Worm (Caenorhabditis elegans) whole organism, L1 larva: ENCODE results near the gene C05E4.7.

Experiments
- C04F5.9 ChIP-seq: sonication (generic microtip); optimal IDR thresholded peaks from 2 replicates; lab custom pipeline; 2016; ENCODE audit warnings: missing genetic modification characterization, missing compliant biosample characterization
- F16B12.6 ChIP-seq: fragments of 150-350 bp; optimal IDR thresholded peaks from 2 replicates; lab custom pipeline; 2014; ENCODE audit warnings: missing biosample characterization, missing genetic modification characterization
- Y116A8C.19 ChIP-seq: sonication (generic microtip); optimal IDR thresholded peaks from 2 replicates; lab custom pipeline; 2016; ENCODE audit warnings: missing compliant biosample characterization, missing genetic modification characterization, borderline replicate concordance
- aha-1 ChIP-seq: fragments of 150-350 bp; optimal IDR thresholded peaks from 2 replicates; lab custom pipeline; 2014; ENCODE audit warnings: missing biosample characterization, missing genetic modification characterization
- aly-2 ChIP-seq: fragments of 150-350 bp; optimal IDR thresholded peaks from 2 replicates; lab custom pipeline; 2014; ENCODE audit warnings: missing biosample characterization, missing genetic modification characterization
- ama-1 ChIP-seq: fragments of 150-350 bp; optimal IDR thresholded peaks from 2 replicates; lab custom pipeline; 2014
- blmp-1 ChIP-seq: fragments of 150-350 bp; optimal IDR thresholded peaks from 2 replicates; lab custom pipeline; 2014; ENCODE audit warnings: missing biosample characterization, missing genetic modification characterization
- ceh-63 ChIP-seq: fragments of 200-800 bp; sonication (Bioruptor generic); optimal IDR thresholded peaks from 2 replicates; lab custom pipeline; 2018; ENCODE audit warnings: mild to moderate bottlenecking, missing genetic modification characterization, missing compliant biosample characterization
- ceh-82 ChIP-seq, 3 experiments: fragments of 150-350 bp in 1 of 3; sonication (generic microtip) in 2 of 3; optimal IDR thresholded peaks; 2 replicates each; lab custom pipeline; 2014 to 2017; ENCODE audit warnings: missing biosample characterization in 3 of 3, missing genetic modification characterization in 3 of 3
- dpl-1 ChIP-seq, 3 experiments: fragments of 150-350 bp in 2 of 3; sonication (generic microtip) in 1 of 3; optimal IDR thresholded peaks; 2 replicates each; lab custom pipeline; 2014 to 2017; ENCODE audit warnings: missing biosample characterization in 3 of 3, missing genetic modification characterization in 3 of 3, missing genetic modification reagents in 3 of 3
- efl-3 ChIP-seq: fragments of 200-800 bp; sonication (Bioruptor generic); optimal IDR thresholded peaks from 2 replicates; lab custom pipeline; 2018; ENCODE audit warnings: mild to moderate bottlenecking, missing genetic modification characterization, missing compliant biosample characterization
- egl-13 ChIP-seq: sonication (generic microtip); optimal IDR thresholded peaks from 2 replicates; lab custom pipeline; 2016; ENCODE audit warnings: missing genotype, missing genetic modification reagents, missing genetic modification characterization, missing compliant biosample characterization
- egl-27 ChIP-seq, 2 experiments: fragments of 150-350 bp in 1 of 2; sonication (generic microtip); optimal IDR thresholded peaks; 3 replicates each; lab custom pipeline; 2017 to 2018; ENCODE audit warnings: missing biosample characterization in 2 of 2, missing genetic modification characterization in 2 of 2, missing genetic modification reagents in 2 of 2
- elt-2 ChIP-seq: sonication (generic microtip); optimal IDR thresholded peaks from 2 replicates; lab custom pipeline; 2016; ENCODE audit warnings: missing genetic modification characterization, mild to moderate bottlenecking, inconsistent platforms, missing compliant biosample characterization, missing genetic modification reagents
- elt-3 ChIP-seq, 6 experiments: fragments of 150-350 bp in 1 of 6; sonication (generic microtip); optimal IDR thresholded peaks; 2 replicates each; lab custom pipeline; 2017 to 2018; ENCODE audit warnings: missing biosample characterization in 6 of 6, missing genetic modification characterization in 6 of 6, inconsistent platforms in 1 of 6
- ets-5 ChIP-seq: fragments of 200-800 bp; sonication (Bioruptor generic); IDR thresholded peaks from 2 replicates; pipeline ENCODE4 v1.3.6; 2022; ENCODE audit warnings: missing genetic modification characterization, missing compliant biosample characterization
- fkh-4 ChIP-seq: sonication (generic microtip); optimal IDR thresholded peaks from 2 replicates; lab custom pipeline; 2016; ENCODE audit warnings: missing compliant biosample characterization, missing genetic modification characterization, borderline replicate concordance
- fkh-8 ChIP-seq: sonication (generic microtip); optimal IDR thresholded peaks from 2 replicates; lab custom pipeline; 2016; ENCODE audit warnings: mild to moderate bottlenecking, missing genetic modification characterization, missing compliant biosample characterization
- fos-1 ChIP-seq: fragments of 150-350 bp; optimal IDR thresholded peaks from 2 replicates; lab custom pipeline; 2014; ENCODE audit warnings: missing biosample characterization, missing genetic modification characterization
- hlh-4 ChIP-seq: sonication (generic microtip); optimal IDR thresholded peaks from 2 replicates; lab custom pipeline; 2016; ENCODE audit warnings: mild to moderate bottlenecking, missing genetic modification characterization, missing compliant biosample characterization
- irx-1 ChIP-seq: sonication (generic microtip); optimal IDR thresholded peaks from 2 replicates; lab custom pipeline; 2016; ENCODE audit warnings: missing genetic modification characterization, missing compliant biosample characterization
- isw-1 ChIP-seq: fragments of 200-800 bp; sonication (Bioruptor generic); IDR thresholded peaks from 2 replicates; pipeline ENCODE4 v1.3.6; 2022; ENCODE audit warnings: missing genetic modification characterization, missing compliant biosample characterization
- jun-1 ChIP-seq: fragments of 150-350 bp; optimal IDR thresholded peaks from 2 replicates; lab custom pipeline; 2014; ENCODE audit warnings: missing biosample characterization, missing genetic modification reagents, missing genetic modification characterization
- lin-13 ChIP-seq: fragments of 150-350 bp; optimal IDR thresholded peaks from 2 replicates; lab custom pipeline; 2014; ENCODE audit warnings: missing biosample characterization, missing genetic modification reagents, missing genetic modification characterization
- lin-15B ChIP-seq: fragments of 150-350 bp; sonication (generic microtip); optimal IDR thresholded peaks from 3 replicates; lab custom pipeline; 2014; ENCODE audit warnings: missing biosample characterization, missing genetic modification characterization
- lin-35 ChIP-seq, 2 experiments: fragments of 150-350 bp; optimal IDR thresholded peaks; 2 replicates each; lab custom pipeline; 2014; ENCODE audit warnings: missing biosample characterization in 2 of 2, missing genetic modification characterization in 2 of 2, missing genetic modification reagents in 2 of 2
- lsy-2 ChIP-seq, 2 experiments: fragments of 150-350 bp; optimal IDR thresholded peaks; 2 replicates each; lab custom pipeline; 2014; ENCODE audit warnings: missing biosample characterization in 2 of 2, missing genetic modification characterization in 2 of 2
- mab-9 ChIP-seq: fragments of 200-800 bp; sonication (Bioruptor generic); IDR thresholded peaks from 2 replicates; pipeline ENCODE4 v1.3.6; 2022; ENCODE audit warnings: missing genetic modification reagents, missing genetic modification characterization, missing compliant biosample characterization
- mdl-1 ChIP-seq, 2 experiments: fragments of 150-350 bp; optimal IDR thresholded peaks; 2 replicates each; lab custom pipeline; 2014 to 2017; ENCODE audit warnings: missing biosample characterization in 2 of 2, missing genetic modification characterization in 2 of 2, inconsistent platforms in 1 of 2
- mep-1 ChIP-seq: fragments of 150-350 bp; optimal IDR thresholded peaks from 2 replicates; lab custom pipeline; 2014; ENCODE audit warnings: missing biosample characterization, missing genetic modification characterization
- nhr-19 ChIP-seq: fragments of 200-800 bp; sonication (Bioruptor generic); conservative IDR thresholded peaks from 2 replicates; pipeline ENCODE4 v1.3.6; 2022; ENCODE audit warnings: missing genetic modification characterization, missing compliant biosample characterization
- nhr-20 ChIP-seq: sonication (generic microtip); optimal IDR thresholded peaks from 2 replicates; lab custom pipeline; 2016; ENCODE audit warnings: mild to moderate bottlenecking, missing genetic modification characterization, missing compliant biosample characterization
- nhr-28 ChIP-seq: fragments of 150-350 bp; optimal IDR thresholded peaks from 2 replicates; lab custom pipeline; 2014; ENCODE audit warnings: missing biosample characterization, missing genetic modification characterization
- nhr-84 ChIP-seq: sonication (generic microtip); optimal IDR thresholded peaks from 2 replicates; lab custom pipeline; 2017; ENCODE audit warnings: missing biosample characterization, missing genetic modification characterization
- nhr-90 ChIP-seq: sonication (generic microtip); optimal IDR thresholded peaks from 2 replicates; lab custom pipeline; 2016; ENCODE audit warnings: mild to moderate bottlenecking, missing genetic modification characterization, missing compliant biosample characterization; ENCODE audit not compliant: poor library complexity
- pag-3 ChIP-seq: sonication (generic microtip); optimal IDR thresholded peaks from 2 replicates; lab custom pipeline; 2017; ENCODE audit warnings: missing genetic modification characterization, mild to moderate bottlenecking, missing compliant biosample characterization, antibody characterized with exemption, borderline replicate concordance; ENCODE audit not compliant: insufficient read depth
- pax-3 ChIP-seq: fragments of 200-800 bp; sonication (Bioruptor generic); optimal IDR thresholded peaks from 2 replicates; lab custom pipeline; 2018; ENCODE audit warnings: mild to moderate bottlenecking, missing genetic modification characterization, moderate library complexity, missing compliant biosample characterization
- pqm-1 ChIP-seq: sonication (generic microtip); optimal IDR thresholded peaks from 3 replicates; lab custom pipeline; 2017; ENCODE audit warnings: missing biosample characterization, missing genetic modification characterization
- rnt-1 ChIP-seq: sonication (generic microtip); optimal IDR thresholded peaks from 2 replicates; lab custom pipeline; 2016; ENCODE audit warnings: mild to moderate bottlenecking, missing genetic modification characterization, moderate library complexity, missing compliant biosample characterization
- snpc-4 ChIP-seq: fragments of 150-350 bp; optimal IDR thresholded peaks from 2 replicates; lab custom pipeline; 2014; ENCODE audit warnings: missing biosample characterization, missing genetic modification characterization
- sptf-1 ChIP-seq: fragments of 150-350 bp; optimal IDR thresholded peaks from 2 replicates; lab custom pipeline; 2014; ENCODE audit warnings: missing biosample characterization, missing genetic modification characterization
- sup-37 ChIP-seq: fragments of 200-800 bp; sonication (Bioruptor generic); optimal IDR thresholded peaks from 2 replicates; lab custom pipeline; 2018; ENCODE audit warnings: mild to moderate bottlenecking, missing genetic modification characterization, missing compliant biosample characterization
- tlp-1 ChIP-seq: fragments of 150-350 bp; optimal IDR thresholded peaks from 2 replicates; lab custom pipeline; 2014; ENCODE audit warnings: missing biosample characterization, missing genetic modification characterization
- unc-30 ChIP-seq: sonication (generic microtip); optimal IDR thresholded peaks from 2 replicates; lab custom pipeline; 2017; ENCODE audit warnings: missing biosample characterization, missing genetic modification characterization
- unc-86 ChIP-seq: sonication (generic microtip); optimal IDR thresholded peaks from 2 replicates; lab custom pipeline; 2016; ENCODE audit warnings: missing genetic modification characterization, missing compliant biosample characterization
- vab-15 ChIP-seq: sonication (generic microtip); optimal IDR thresholded peaks from 2 replicates; lab custom pipeline; 2017; ENCODE audit warnings: missing genotype, mild to moderate bottlenecking, missing genetic modification characterization, missing compliant biosample characterization
- xbp-1 ChIP-seq: sonication (generic microtip); optimal IDR thresholded peaks from 2 replicates; lab custom pipeline; 2016; ENCODE audit warnings: missing genetic modification characterization, missing compliant biosample characterization
- zip-4 ChIP-seq: fragments of 200-800 bp; sonication (Bioruptor generic); optimal IDR thresholded peaks from 2 replicates; lab custom pipeline; 2018; ENCODE audit warnings: mild to moderate bottlenecking, missing genetic modification characterization, moderate library complexity, missing compliant biosample characterization
- ztf-11 ChIP-seq, 2 experiments: sonication (generic microtip); optimal IDR thresholded peaks; 2 replicates each; lab custom pipeline; 2016 to 2017; ENCODE audit warnings: missing genetic modification characterization in 2 of 2, missing biosample characterization in 1 of 2, missing compliant biosample characterization in 1 of 2
- ztf-4 ChIP-seq: fragments of 150-350 bp; optimal IDR thresholded peaks from 2 replicates; lab custom pipeline; 2014; ENCODE audit warnings: missing biosample characterization, missing genetic modification characterization

The C05E4.7 gene

DNA sequence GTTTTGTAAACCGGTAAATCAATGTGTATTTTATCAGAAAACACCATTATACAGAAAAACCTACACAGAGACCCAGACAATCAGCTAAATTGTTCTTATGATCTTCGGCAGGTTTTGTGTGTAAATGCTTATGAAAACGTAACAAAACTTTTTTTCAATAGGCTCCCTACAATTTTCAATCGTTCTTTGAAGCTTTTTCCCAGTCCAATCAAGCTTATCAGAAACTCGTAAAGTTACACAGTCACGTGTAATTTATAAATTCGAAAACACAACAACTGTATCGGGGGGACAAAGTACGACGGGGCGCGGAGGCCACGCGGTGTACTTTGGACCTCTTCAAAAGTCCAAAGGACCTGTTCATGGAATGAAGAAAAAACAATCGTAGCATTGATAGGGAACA is 11.7 kb upstream of the C05E4.7 start (continued):
- no peak for TF ChIP-seq lin-13 (GFP tag; lab: Kevin White, UChicago)
- peak; percentile 37 for TF ChIP-seq C04F5.9 (tag; lab: Kevin White, UChicago)

DNA sequence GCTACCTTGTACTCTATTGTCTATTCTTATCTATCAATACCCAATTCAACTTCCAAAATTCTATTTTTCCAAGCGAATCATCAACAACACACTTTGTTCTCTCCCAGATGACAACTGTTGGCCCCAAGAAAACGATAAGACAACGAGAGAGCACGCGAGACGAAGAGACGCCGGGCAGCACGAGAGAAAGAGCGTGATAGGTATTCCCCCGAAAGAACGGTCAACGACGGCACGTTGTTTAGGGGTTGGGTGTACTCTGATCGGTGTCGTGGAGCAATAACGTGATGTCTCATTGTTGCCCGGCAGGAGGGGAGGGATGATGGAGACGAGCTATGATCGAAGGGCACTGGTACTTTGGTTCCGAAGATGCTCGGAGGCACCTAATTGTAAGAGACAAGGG is 10.6 kb upstream of the C05E4.7 start:
- TF ChIP-seq lin-35 (GFP tag; optimal IDR thresholded peaks at IDR 0.05; lab: Kevin White, UChicago): peak; percentile 37 to 90
- TF ChIP-seq tlp-1 (tag; lab: Kevin White, UChicago): no peak
- TF ChIP-seq blmp-1 (tag; lab: Kevin White, UChicago): peak; percentile 13
- TF ChIP-seq zip-4: peak; percentile 52
- peak; percentile 99 for TF ChIP-seq elt-2 (tag; lab: Kevin White, UChicago)
- peak; percentile 25 to 51 (median 41) for TF ChIP-seq ceh-82 (tag; optimal IDR thresholded peaks at IDR 0.05; lab: Kevin White, UChicago)
- no peak for TF ChIP-seq aha-1 (tag; lab: Kevin White, UChicago)
- TF ChIP-seq fkh-4 (tag; lab: Kevin White, UChicago): no peak
- TF ChIP-seq sptf-1 (tag; lab: Kevin White, UChicago): no peak
- TF ChIP-seq xbp-1 (tag; lab: Kevin White, UChicago): peak; percentile 84
- TF ChIP-seq unc-30: no peak
- TF ChIP-seq nhr-28 (tag; lab: Kevin White, UChicago): no peak
- TF ChIP-seq elt-3 (tag; optimal IDR thresholded peaks at IDR 0.05; lab: Kevin White, UChicago): peak in 5 of 6 experiments; percentile 16 to 92 (median 65)
- TF ChIP-seq snpc-4 (tag; lab: Kevin White, UChicago): peak; percentile 20
- peak; percentile 72 for TF ChIP-seq ama-1 (lab: Kevin White, UChicago)
- peak; percentile 76 to 99 for TF ChIP-seq mdl-1 (tag; optimal IDR thresholded peaks at IDR 0.05; lab: Kevin White, UChicago)
- peak; percentile 95 for TF ChIP-seq rnt-1 (tag; lab: Kevin White, UChicago)
- peak; percentile 100 for TF ChIP-seq nhr-19 (GFP tag; lab: Robert Waterston, UW)
- TF ChIP-seq mab-9 (GFP tag; lab: Robert Waterston, UW): peak; percentile 71
- TF ChIP-seq nhr-84 (tag; lab: Kevin White, UChicago): no peak
- TF ChIP-seq irx-1 (tag; lab: Kevin White, UChicago): peak; percentile 77
- TF ChIP-seq nhr-20 (tag; lab: Kevin White, UChicago): peak; percentile 99
- no peak for TF ChIP-seq ets-5
- no peak for TF ChIP-seq F16B12.6 (tag; lab: Kevin White, UChicago)
- TF ChIP-seq pag-3: no peak
- TF ChIP-seq pax-3 (tag; lab: Kevin White, UChicago): peak; percentile 75
- peak; percentile 30 for TF ChIP-seq aly-2 (tag; lab: Kevin White, UChicago)
- TF ChIP-seq egl-27 (tag; optimal IDR thresholded peaks at IDR 0.05; lab: Kevin White, UChicago): peak; percentile 22 to 79
- peak; percentile 53 for TF ChIP-seq egl-13 (tag; lab: Kevin White, UChicago)
- TF ChIP-seq hlh-4 (tag; lab: Kevin White, UChicago): no peak
- TF ChIP-seq pqm-1 (tag; lab: Kevin White, UChicago): peak; percentile 48
- peak; percentile 75 for TF ChIP-seq vab-15 (tag; lab: Kevin White, UChicago)
- TF ChIP-seq lin-13 (GFP tag; lab: Kevin White, UChicago): peak; percentile 35
- no peak for TF ChIP-seq ceh-63
- TF ChIP-seq fos-1 (tag; lab: Kevin White, UChicago): peak; percentile 18
- TF ChIP-seq nhr-90 (tag; lab: Kevin White, UChicago): peak; percentile 94
- peak; percentile 48 to 67 (median 51) for TF ChIP-seq dpl-1 (GFP tag; optimal IDR thresholded peaks at IDR 0.05; lab: Kevin White, UChicago)
- TF ChIP-seq sup-37: peak; percentile 94
- peak; percentile 90 for TF ChIP-seq ztf-4
- TF ChIP-seq efl-3: no peak
- no peak for TF ChIP-seq fkh-8
- no peak for TF ChIP-seq unc-86
- TF ChIP-seq lsy-2 (tag; optimal IDR thresholded peaks at IDR 0.05; lab: Kevin White, UChicago): peak; percentile 77 to 83
- peak; percentile 52; the same call in 1 of the 2 replicates for TF ChIP-seq isw-1 (GFP tag; lab: Robert Waterston, UW)
- no peak for TF ChIP-seq lin-15B
- peak; percentile 77 for TF ChIP-seq jun-1 (tag; lab: Kevin White, UChicago)
- TF ChIP-seq mep-1 (tag; lab: Kevin White, UChicago): peak; percentile 71
- peak; percentile 11 for TF ChIP-seq Y116A8C.19
- TF ChIP-seq ztf-11 (tag; optimal IDR thresholded peaks at IDR 0.05; lab: Kevin White, UChicago): peak in 1 of 2 experiments; percentile 86
- TF ChIP-seq C04F5.9 (tag; lab: Kevin White, UChicago): peak; percentile 76
